Worm (Caenorhabditis elegans) whole organism, mixed stage, embryonic: Measurements from ENCODE around the gene ech-5.

Source experiments
- M03D4.4 ChIP-seq: sonication (generic microtip); optimal IDR thresholded peaks from 2 replicates; lab custom pipeline; 2017; ENCODE audit warnings: mild to moderate bottlenecking, missing genetic modification characterization, missing compliant biosample characterization
- ceh-83 ChIP-seq: fragments of 200-800 bp; sonication (Bioruptor generic); optimal IDR thresholded peaks from 2 replicates; lab custom pipeline; 2018; ENCODE audit warnings: mild to moderate bottlenecking, missing genetic modification characterization, missing compliant biosample characterization
- lin-13 ChIP-seq: fragments of 150-350 bp; optimal IDR thresholded peaks from 2 replicates; lab custom pipeline; 2014; ENCODE audit warnings: missing biosample characterization, missing genetic modification characterization
- nhr-237 ChIP-seq: fragments of 150-350 bp; optimal IDR thresholded peaks from 2 replicates; lab custom pipeline; 2014; ENCODE audit warnings: missing biosample characterization, missing genetic modification characterization
- nhr-28 ChIP-seq: fragments of 150-350 bp; optimal IDR thresholded peaks from 2 replicates; lab custom pipeline; 2014; ENCODE audit warnings: missing biosample characterization, missing genetic modification characterization
- nhr-76 ChIP-seq: sonication (generic microtip); optimal IDR thresholded peaks from 2 replicates; lab custom pipeline; 2017; ENCODE audit warnings: missing biosample characterization, missing genetic modification characterization
- snpc-4 ChIP-seq: fragments of 150-350 bp; optimal IDR thresholded peaks from 2 replicates; lab custom pipeline; 2014; ENCODE audit warnings: missing biosample characterization, missing genetic modification characterization
- unc-39 ChIP-seq: fragments of 150-350 bp; optimal IDR thresholded peaks from 2 replicates; lab custom pipeline; 2014; ENCODE audit warnings: missing biosample characterization, missing genetic modification characterization

DNA sequence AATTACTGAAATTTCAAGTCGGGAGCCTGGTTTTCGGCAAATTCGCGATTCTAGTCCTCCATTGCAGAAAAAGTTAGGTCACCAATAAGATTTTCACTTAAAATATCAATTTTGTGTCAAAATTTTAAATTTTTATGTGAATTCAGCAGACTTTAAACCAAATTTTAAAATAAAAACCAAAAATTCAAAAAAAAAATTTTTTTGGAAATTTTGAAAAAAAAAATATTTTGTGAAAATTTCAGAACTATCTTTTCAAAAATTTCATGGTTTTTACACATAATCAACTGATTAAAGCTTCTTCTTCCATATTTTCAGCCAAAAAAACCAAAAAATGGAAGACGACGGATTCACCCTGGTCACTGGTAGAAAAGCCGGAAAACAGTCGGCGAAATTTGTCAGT, 8.0 kb downstream of the ech-5 start, which contains the start of gene Y55F3BL.4:
- TF ChIP-seq ceh-83 (GFP tag; lab: Kevin White, UChicago), result no peak
- no peak for TF ChIP-seq snpc-4 (tag; lab: Kevin White, UChicago)
- no peak for TF ChIP-seq unc-39
- TF ChIP-seq nhr-237 (tag; lab: Kevin White, UChicago), result no peak
- TF ChIP-seq nhr-28 (tag; lab: Kevin White, UChicago), result no peak
- no peak for TF ChIP-seq nhr-76 (tag; lab: Kevin White, UChicago)
- TF ChIP-seq M03D4.4 (tag; lab: Kevin White, UChicago), result no peak
- TF ChIP-seq lin-13 (tag; lab: Kevin White, UChicago), result no peak
